Fruit fly (Drosophila melanogaster): Measurements from ENCODE around the gene otu.

DNA sequence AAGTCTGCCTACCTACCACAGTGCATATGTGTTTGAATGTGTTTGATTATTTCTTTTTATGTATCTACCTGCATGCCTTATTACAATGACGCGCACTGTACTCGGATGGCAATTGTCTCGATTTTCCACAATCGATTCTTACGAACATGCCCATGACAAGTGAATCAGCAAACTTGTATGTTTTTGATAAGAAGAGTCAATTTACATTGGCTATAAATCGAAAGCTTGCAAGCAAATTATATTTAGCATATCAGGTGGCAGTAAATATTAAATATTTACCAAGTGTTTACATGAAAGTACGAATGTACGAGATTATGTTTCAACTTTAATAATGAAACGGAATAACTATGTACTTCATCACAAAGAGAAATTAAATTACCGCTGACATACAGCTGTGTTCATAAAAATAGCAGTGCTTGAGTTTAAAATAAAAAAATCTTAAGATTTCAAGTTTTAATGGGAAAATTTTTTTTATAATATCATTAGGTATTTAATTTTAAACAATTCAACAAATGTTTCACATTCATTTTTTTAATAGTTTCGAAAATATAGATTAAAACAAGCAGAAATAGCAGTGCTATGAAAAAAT lies 29.8 kb downstream of the otu start:
- TF ChIP-seq Hr38 (GFP tag; optimal IDR thresholded peaks at IDR 0.05) (no peak), Blimp-1 (GFP tag; optimal IDR thresholded peaks at IDR 0.05) (no peak), esn (GFP tag; optimal IDR thresholded peaks at IDR 0.05) (no peak), Smox (GFP tag; optimal IDR thresholded peaks at IDR 0.05) (no peak), Hr39 (GFP tag; optimal IDR thresholded peaks at IDR 0.05) (no peak), dac (GFP tag; optimal IDR thresholded peaks at IDR 0.05) (no peak), achi (GFP tag; optimal IDR thresholded peaks at IDR 0.05) (no peak)
